Fruit fly (Drosophila melanogaster) whole organism, embryonic: ENCODE data around the gene Drsl2.

Experiments
- Blimp-1 ChIP-seq: fragments of 200-800 bp; sonication (Bioruptor generic); optimal IDR thresholded peaks from 3 replicates; lab custom pipeline; 2018; ENCODE audit warnings: missing biosample characterization, missing genetic modification characterization, mild to moderate bottlenecking, moderate library complexity, missing genetic modification reagents
- CG12071 ChIP-seq: fragments of 200-800 bp; sonication (Bioruptor generic); optimal IDR thresholded peaks from 3 replicates; lab custom pipeline; 2018; ENCODE audit warnings: missing biosample characterization, mild to moderate bottlenecking, missing genetic modification characterization
- CG33557 ChIP-seq: fragments of 200-800 bp; sonication (Bioruptor generic); optimal IDR thresholded peaks from 2 replicates; lab custom pipeline; 2019; ENCODE audit warnings: missing biosample characterization, mild to moderate bottlenecking, missing genetic modification characterization, moderate library complexity
- CG4707 ChIP-seq: fragments of 200-800 bp; sonication (Bioruptor generic); optimal IDR thresholded peaks from 2 replicates; lab custom pipeline; 2018; ENCODE audit warnings: missing biosample characterization, mild to moderate bottlenecking, missing genetic modification characterization, moderate library complexity
- Hr78 ChIP-seq, 2 experiments: fragments of 200-800 bp in 1 of 2; fragments of >200 bp in 1 of 2; sonication (Bioruptor generic) in 1 of 2; optimal IDR thresholded peaks; 2 replicates each; lab custom pipeline; 2017 to 2019; ENCODE audit warnings: missing biosample characterization in 2 of 2, missing genetic modification characterization in 2 of 2, mild to moderate bottlenecking in 1 of 2, moderate library complexity in 1 of 2
- Sox102F ChIP-seq: fragments of 200-800 bp; sonication (Bioruptor generic); optimal IDR thresholded peaks from 2 replicates; lab custom pipeline; 2018; ENCODE audit warnings: missing biosample characterization, mild to moderate bottlenecking, missing genetic modification characterization, moderate library complexity
- kni ChIP-seq: fragments of 200-800 bp; sonication (Bioruptor generic); optimal IDR thresholded peaks from 3 replicates; lab custom pipeline; 2017; ENCODE audit warnings: mild to moderate bottlenecking, missing biosample characterization, missing genetic modification reagents, missing genetic modification characterization
- oc ChIP-seq: fragments of 200-800 bp; sonication (Bioruptor generic); optimal IDR thresholded peaks from 2 replicates; lab custom pipeline; 2018; ENCODE audit warnings: missing biosample characterization, mild to moderate bottlenecking, missing genetic modification characterization, moderate library complexity
- org-1 ChIP-seq: fragments of 200-800 bp; sonication (Bioruptor generic); optimal IDR thresholded peaks from 2 replicates; lab custom pipeline; 2017; ENCODE audit warnings: missing biosample characterization, missing genetic modification characterization
- pb ChIP-seq: fragments of 200-800 bp; sonication (Bioruptor generic); optimal IDR thresholded peaks from 3 replicates; lab custom pipeline; 2016; ENCODE audit warnings: missing biosample characterization, missing genetic modification characterization
- vvl ChIP-seq: fragments of 200-800 bp; sonication (Bioruptor generic); IDR thresholded peaks from 2 replicates; pipeline ENCODE4 v1.3.6; 2022; ENCODE audit warnings: missing biosample characterization, missing genetic modification characterization

Drsl2 gene

dm6 chr3L:3351814-3352359 lies 37.7 kb downstream of the Drsl2 start (continued):
- no peak for TF ChIP-seq CG12071 (GFP tag; lab: Kevin White, UChicago)
- TF ChIP-seq pb (GFP tag; lab: Kevin White, UChicago) = no peak

- TF ChIP-seq Blimp-1 (GFP tag; lab: Kevin White, UChicago) (peak; percentile 94), CG33557 (GFP tag; lab: Kevin White, UChicago) (peak; percentile 23), Sox102F (GFP tag; lab: Kevin White, UChicago) (no peak), CG4707 (GFP tag; lab: Kevin White, UChicago) (peak; percentile 53)
Measured at dm6 chr3L:3352516-3352915, 38.4 kb downstream of the Drsl2 start.

dm6 chr3L:3353297-3353696 lies 39.1 kb downstream of the Drsl2 start:
- TF ChIP-seq vvl (GFP tag; lab: Robert Waterston, UW) (peak; percentile 59; the same call in 1 of the 2 replicates), oc (tag; lab: Kevin White, UChicago) (peak; percentile 74), kni (peak; percentile 42), Hr78 (GFP tag; optimal IDR thresholded peaks at IDR 0.05; lab: Kevin White, UChicago) (peak in 1 of 2 experiments; percentile 90), org-1 (GFP tag; lab: Kevin White, UChicago) (no peak)
- TF ChIP-seq, all 482 proteins: peak for 4
